Worm (Caenorhabditis elegans) whole organism, late embryonic: ENCODE data around the gene frh-1.

Experiments
- C38D4.7 ChIP-seq: fragments of 200-800 bp; sonication (Bioruptor generic); optimal IDR thresholded peaks from 2 replicates; lab custom pipeline; 2018; ENCODE audit warnings: mild to moderate bottlenecking, missing genetic modification characterization, moderate library complexity, missing compliant biosample characterization
- K09A11.1 ChIP-seq: sonication (generic microtip); optimal IDR thresholded peaks from 2 replicates; lab custom pipeline; 2017; ENCODE audit warnings: antibody characterized with exemption, mild to moderate bottlenecking, missing genetic modification characterization, missing compliant biosample characterization; ENCODE audit not compliant: insufficient read depth
- lim-6 ChIP-seq: sonication (generic microtip); optimal IDR thresholded peaks from 2 replicates; lab custom pipeline; 2016; ENCODE audit warnings: missing genetic modification characterization, missing compliant biosample characterization
- pha-4 ChIP-seq: fragments of 150-350 bp; optimal IDR thresholded peaks from 2 replicates; lab custom pipeline; 2018; ENCODE audit warnings: missing biosample characterization, missing genetic modification reagents, missing genetic modification characterization

ce11 chrII:5952214-5952613 is 35.0 kb downstream of the frh-1 start:
- TF ChIP-seq pha-4 (tag; lab: Kevin White, UChicago), result no peak
- TF ChIP-seq C38D4.7 (GFP tag; lab: Kevin White, UChicago), result no peak
- no peak for TF ChIP-seq K09A11.1 (tag; lab: Kevin White, UChicago)
- TF ChIP-seq lim-6, result no peak
